Worm (Caenorhabditis elegans): ENCODE measurements around the gene srg-62.

ce11 chrV:2734360-2734759 lies 7.8 kb downstream of the srg-62 start, which contains the start of gene srg-57:
- TF ChIP-seq ztf-23 (GFP tag; IDR thresholded peaks at IDR 0.05) (no peak), ref-1 (GFP tag; conservative IDR thresholded peaks at IDR 0.05) (no peak), med-1 (GFP tag; optimal IDR thresholded peaks at IDR 0.05; ENCODE audit: insufficient read depth) (no peak)

Data from whole organism, midembryonic.